Worm (Caenorhabditis elegans) whole organism, L3 larva: Measurements from ENCODE around the gene epic-1.

ENCODE experiments used
- R02D3.7 ChIP-seq: fragments of 150-350 bp; optimal IDR thresholded peaks from 2 replicates; lab custom pipeline; 2014; ENCODE audit warnings: missing biosample characterization, missing genetic modification characterization
- ZK546.5 ChIP-seq: sonication (generic microtip); optimal IDR thresholded peaks from 2 replicates; lab custom pipeline; 2017; ENCODE audit warnings: missing biosample characterization, missing genetic modification characterization
- aly-2 ChIP-seq: fragments of 150-350 bp; optimal IDR thresholded peaks from 2 replicates; lab custom pipeline; 2014; ENCODE audit warnings: missing biosample characterization, missing genetic modification characterization
- ama-1 ChIP-seq: fragments of 150-350 bp; optimal IDR thresholded peaks from 2 replicates; lab custom pipeline; 2018
- ceh-16 ChIP-seq: sonication (generic microtip); optimal IDR thresholded peaks from 2 replicates; lab custom pipeline; 2017; ENCODE audit warnings: missing biosample characterization, missing genetic modification characterization
- ceh-82 ChIP-seq: fragments of 150-350 bp; optimal IDR thresholded peaks from 2 replicates; lab custom pipeline; 2014; ENCODE audit warnings: missing biosample characterization, missing genetic modification characterization
- ceh-9 ChIP-seq: sonication (generic microtip); optimal IDR thresholded peaks from 2 replicates; lab custom pipeline; 2018; ENCODE audit warnings: missing biosample characterization, missing genetic modification characterization
- daf-12 ChIP-seq: fragments of 150-350 bp; optimal IDR thresholded peaks from 2 replicates; lab custom pipeline; 2014; ENCODE audit warnings: missing biosample characterization, missing genetic modification reagents, missing genetic modification characterization
- egl-27 ChIP-seq: sonication (generic microtip); optimal IDR thresholded peaks from 4 replicates; lab custom pipeline; 2017; ENCODE audit warnings: missing biosample characterization, missing genetic modification reagents, missing genetic modification characterization
- egl-5 ChIP-seq: fragments of 150-350 bp; optimal IDR thresholded peaks from 2 replicates; lab custom pipeline; 2017; ENCODE audit warnings: missing biosample characterization, missing genetic modification reagents, missing genetic modification characterization, inconsistent platforms
- elt-1 ChIP-seq: fragments of 150-350 bp; optimal IDR thresholded peaks from 2 replicates; lab custom pipeline; 2014; ENCODE audit warnings: missing biosample characterization, missing genetic modification characterization
- elt-2 ChIP-seq: sonication (generic microtip); optimal IDR thresholded peaks from 2 replicates; lab custom pipeline; 2016; ENCODE audit warnings: missing genetic modification reagents, mild to moderate bottlenecking, missing genetic modification characterization, missing compliant biosample characterization
- eor-1 ChIP-seq, 2 experiments: fragments of 150-350 bp; optimal IDR thresholded peaks; 2 replicates each; lab custom pipeline; 2014 to 2018; ENCODE audit warnings: missing biosample characterization in 2 of 2, missing genetic modification characterization in 2 of 2
- fkh-10 ChIP-seq: sonication (generic microtip); optimal IDR thresholded peaks from 2 replicates; lab custom pipeline; 2017; ENCODE audit warnings: missing biosample characterization, missing genetic modification reagents, missing genetic modification characterization
- fkh-2 ChIP-seq: fragments of 150-350 bp; optimal IDR thresholded peaks from 2 replicates; lab custom pipeline; 2014; ENCODE audit warnings: missing biosample characterization, missing genetic modification reagents, missing genetic modification characterization
- fos-1 ChIP-seq: fragments of 150-350 bp; optimal IDR thresholded peaks from 2 replicates; lab custom pipeline; 2014; ENCODE audit warnings: missing biosample characterization, missing genetic modification characterization
- lsy-12 ChIP-seq: sonication (generic microtip); optimal IDR thresholded peaks from 2 replicates; lab custom pipeline; 2016; ENCODE audit warnings: mild to moderate bottlenecking, missing genetic modification characterization, missing compliant biosample characterization
- mdl-1 ChIP-seq: fragments of 150-350 bp; optimal IDR thresholded peaks from 2 replicates; lab custom pipeline; 2014; ENCODE audit warnings: missing biosample characterization, missing genetic modification characterization
- mml-1 ChIP-seq: fragments of 150-350 bp; sonication (generic microtip); optimal IDR thresholded peaks from 3 replicates; lab custom pipeline; 2014; ENCODE audit warnings: missing biosample characterization, missing genetic modification characterization
- nfya-1 ChIP-seq: sonication (generic microtip); optimal IDR thresholded peaks from 2 replicates; lab custom pipeline; 2017; ENCODE audit warnings: missing genetic modification characterization, mild to moderate bottlenecking, missing compliant biosample characterization, antibody characterized with exemption, moderate library complexity; ENCODE audit not compliant: insufficient read depth
- nhr-11 ChIP-seq: fragments of 150-350 bp; optimal IDR thresholded peaks from 2 replicates; lab custom pipeline; 2014; ENCODE audit warnings: missing biosample characterization, missing genetic modification characterization
- nhr-12 ChIP-seq: fragments of 150-350 bp; optimal IDR thresholded peaks from 2 replicates; lab custom pipeline; 2014; ENCODE audit warnings: missing biosample characterization, missing genetic modification characterization
- nhr-23 ChIP-seq: fragments of 150-350 bp; optimal IDR thresholded peaks from 2 replicates; lab custom pipeline; 2014; ENCODE audit warnings: missing biosample characterization, missing genetic modification reagents, missing genetic modification characterization
- nhr-237 ChIP-seq: fragments of 150-350 bp; optimal IDR thresholded peaks from 2 replicates; lab custom pipeline; 2014; ENCODE audit warnings: missing biosample characterization, missing genetic modification characterization
- nhr-25 ChIP-seq: sonication (generic microtip); optimal IDR thresholded peaks from 2 replicates; lab custom pipeline; 2017; ENCODE audit warnings: missing biosample characterization, missing genetic modification characterization
- nhr-43 ChIP-seq: sonication (generic microtip); optimal IDR thresholded peaks from 2 replicates; lab custom pipeline; 2016; ENCODE audit warnings: mild to moderate bottlenecking, missing genetic modification characterization, missing compliant biosample characterization; ENCODE audit not compliant: poor library complexity, severe bottlenecking
- nhr-67 ChIP-seq: fragments of 150-350 bp; optimal IDR thresholded peaks from 2 replicates; lab custom pipeline; 2014; ENCODE audit warnings: missing biosample characterization, missing genetic modification characterization
- nhr-77 ChIP-seq: fragments of 150-350 bp; optimal IDR thresholded peaks from 2 replicates; lab custom pipeline; 2014; ENCODE audit warnings: missing biosample characterization, missing genetic modification characterization
- pha-4 ChIP-seq: fragments of 150-350 bp; optimal IDR thresholded peaks from 2 replicates; lab custom pipeline; 2014; ENCODE audit warnings: missing biosample characterization, missing genetic modification reagents, missing genetic modification characterization
- pqm-1 ChIP-seq: fragments of 150-350 bp; optimal IDR thresholded peaks from 2 replicates; lab custom pipeline; 2017; ENCODE audit warnings: missing biosample characterization, missing genetic modification characterization, inconsistent platforms
- sea-2 ChIP-seq: fragments of 150-350 bp; sonication (generic microtip); optimal IDR thresholded peaks from 4 replicates; lab custom pipeline; 2014; ENCODE audit warnings: missing biosample characterization, missing genetic modification reagents, missing genetic modification characterization
- skn-1 ChIP-seq: fragments of 150-350 bp; optimal IDR thresholded peaks from 2 replicates; lab custom pipeline; 2014; ENCODE audit warnings: missing biosample characterization, missing genetic modification characterization
- unc-39 ChIP-seq: sonication (generic microtip); optimal IDR thresholded peaks from 4 replicates; lab custom pipeline; 2017; ENCODE audit warnings: missing biosample characterization, missing genetic modification characterization
- unc-62 ChIP-seq: fragments of 150-350 bp; sonication (generic microtip); optimal IDR thresholded peaks from 4 replicates; lab custom pipeline; 2014; ENCODE audit warnings: missing biosample characterization, missing genetic modification reagents, missing genetic modification characterization
- zag-1 ChIP-seq: fragments of 150-350 bp; optimal IDR thresholded peaks from 2 replicates; lab custom pipeline; 2014; ENCODE audit warnings: missing biosample characterization, missing genetic modification characterization
- ztf-4 ChIP-seq: fragments of 150-350 bp; optimal IDR thresholded peaks from 2 replicates; lab custom pipeline; 2014; ENCODE audit warnings: missing biosample characterization, missing genetic modification characterization

Gene epic-1

DNA sequence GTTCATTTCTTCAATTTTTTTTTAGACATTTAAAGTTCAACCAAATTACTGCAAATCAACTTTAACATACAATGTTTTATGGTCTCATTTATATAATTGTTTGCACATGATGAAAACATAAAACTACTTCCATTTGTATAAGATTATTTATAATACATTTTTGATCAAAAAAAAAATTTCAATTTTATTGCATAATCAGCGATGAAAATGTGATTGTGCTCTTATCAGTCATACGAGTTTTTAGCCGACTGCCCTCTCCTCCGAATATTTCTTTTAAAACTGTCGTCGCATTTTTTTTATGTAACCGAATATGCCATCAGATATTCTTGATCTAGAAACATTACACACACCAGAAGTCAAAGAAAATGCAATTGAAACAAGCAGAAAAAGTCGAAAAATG is 31.3 kb downstream of the epic-1 start, which contains the start of gene F08A7.1:
Gene F08A7.1 (plus strand): TSS at position 191 of the 400 bp plus-strand sequence.
- TF ChIP-seq fkh-10 (GFP tag; lab: Kevin White, UChicago): no peak
- no peak for TF ChIP-seq nhr-23 (tag; lab: Kevin White, UChicago)
- TF ChIP-seq skn-1 (tag; lab: Kevin White, UChicago): no peak
- TF ChIP-seq pha-4: peak; percentile 48
- TF ChIP-seq eor-1 (tag; optimal IDR thresholded peaks at IDR 0.05; lab: Kevin White, UChicago): no peak
- peak; percentile 78 for TF ChIP-seq pqm-1 (tag; lab: Kevin White, UChicago)
- no peak for TF ChIP-seq lsy-12 (tag; lab: Kevin White, UChicago)
- no peak for TF ChIP-seq unc-39 (tag; lab: Kevin White, UChicago)
- no peak for TF ChIP-seq ztf-4 (tag; lab: Kevin White, UChicago)
- TF ChIP-seq elt-2 (tag; lab: Kevin White, UChicago): peak; percentile 71

DNA sequence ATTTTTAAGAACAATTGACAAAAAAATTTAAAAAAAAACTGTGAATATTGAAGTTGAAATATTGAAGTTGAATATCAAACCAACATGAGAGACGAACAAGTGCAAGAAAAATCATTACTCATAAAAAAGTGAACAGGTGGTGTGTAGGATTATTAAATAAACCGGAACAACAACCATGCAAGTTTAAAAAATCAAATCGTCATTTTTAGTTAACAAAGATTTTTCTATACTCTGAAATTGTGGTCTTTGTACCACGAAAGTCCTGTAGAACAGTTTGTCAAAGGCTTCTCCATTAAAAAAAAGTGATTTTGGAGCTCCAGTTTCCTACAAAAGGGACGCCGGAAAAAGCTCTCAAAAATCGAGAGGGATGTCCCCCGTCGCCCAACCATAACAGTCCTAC is 31.7 kb downstream of the epic-1 start, which contains the start of gene C06A12.19:
Gene C06A12.19 (minus strand): TSS at position 101 of the 400 bp plus-strand sequence.
- TF ChIP-seq nhr-67 (tag; lab: Kevin White, UChicago): no peak
- TF ChIP-seq unc-39 (tag; lab: Kevin White, UChicago): no peak
- TF ChIP-seq R02D3.7 (tag; lab: Kevin White, UChicago): no peak
- no peak for TF ChIP-seq zag-1 (tag; lab: Kevin White, UChicago)
- TF ChIP-seq skn-1 (tag; lab: Kevin White, UChicago): no peak
- no peak for TF ChIP-seq nhr-77 (tag; lab: Kevin White, UChicago)
- no peak for TF ChIP-seq fkh-10 (GFP tag; lab: Kevin White, UChicago)
- TF ChIP-seq mml-1 (tag; lab: Kevin White, UChicago): no peak
- no peak for TF ChIP-seq egl-27 (tag; lab: Kevin White, UChicago)
- TF ChIP-seq unc-62 (GFP tag; lab: Kevin White, UChicago): no peak
- no peak for TF ChIP-seq pha-4
- no peak for TF ChIP-seq ceh-9 (tag; lab: Kevin White, UChicago)
- no peak for TF ChIP-seq pqm-1 (tag; lab: Kevin White, UChicago)
- TF ChIP-seq ama-1 (lab: Kevin White, UChicago): no peak
- no peak for TF ChIP-seq elt-1 (tag; lab: Kevin White, UChicago)
- no peak for TF ChIP-seq nhr-25 (tag; lab: Kevin White, UChicago)
- TF ChIP-seq nhr-11 (tag; lab: Kevin White, UChicago): no peak
- no peak for TF ChIP-seq ZK546.5 (tag; lab: Kevin White, UChicago)

DNA sequence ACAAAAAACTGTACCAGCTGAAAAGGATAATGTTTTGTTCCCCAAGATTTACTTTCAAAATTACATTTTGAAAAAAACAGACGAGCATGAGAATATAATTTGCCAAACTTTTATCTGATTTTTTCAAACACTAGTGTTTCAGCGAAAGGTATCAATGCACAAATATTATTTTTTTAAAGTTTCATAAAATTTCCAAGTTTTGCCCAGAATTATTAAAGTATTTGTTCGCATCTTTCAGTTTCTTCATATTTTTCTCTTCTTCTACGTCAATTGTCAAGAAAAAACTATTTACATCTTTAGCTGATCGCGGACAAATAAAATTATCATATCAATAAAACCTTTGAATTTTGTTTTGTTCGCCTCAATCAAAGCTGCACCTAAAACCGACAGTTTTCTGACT is 34.7 kb downstream of the epic-1 start, which contains the start of gene C06A12.8:
Gene C06A12.8 (plus strand): TSS at position 301 of the 400 bp plus-strand sequence.
- TF ChIP-seq nhr-43 (no peak), mdl-1 (no peak), unc-62 (GFP tag; lab: Kevin White, UChicago) (no peak), nfya-1 (tag; lab: Kevin White, UChicago) (no peak), egl-5 (tag; lab: Kevin White, UChicago) (no peak), eor-1 (tag; optimal IDR thresholded peaks at IDR 0.05; lab: Kevin White, UChicago) (no peak), ceh-82 (tag; lab: Kevin White, UChicago) (no peak), unc-39 (tag; lab: Kevin White, UChicago) (no peak), fos-1 (tag; lab: Kevin White, UChicago) (no peak), daf-12 (tag; lab: Kevin White, UChicago) (no peak)
- TF ChIP-seq, all 47 proteins: peak for 0

ce11 chrIV:17436552-17436951 is 35.2 kb downstream of the epic-1 start, which contains the start of gene gcy-27:
Gene gcy-27 (minus strand): TSS chrIV:17436652.
- no peak for TF ChIP-seq lsy-12 (tag; lab: Kevin White, UChicago)
- no peak for TF ChIP-seq daf-12 (tag; lab: Kevin White, UChicago)
- no peak for TF ChIP-seq egl-27 (tag; lab: Kevin White, UChicago)
- no peak for TF ChIP-seq ztf-4 (tag; lab: Kevin White, UChicago)
- no peak for TF ChIP-seq ceh-16 (tag; lab: Kevin White, UChicago)
- no peak for TF ChIP-seq ceh-82 (tag; lab: Kevin White, UChicago)
- no peak for TF ChIP-seq aly-2 (tag; lab: Kevin White, UChicago)
- TF ChIP-seq ceh-9 (tag; lab: Kevin White, UChicago): no peak
- TF ChIP-seq ama-1 (lab: Kevin White, UChicago): no peak
- no peak for TF ChIP-seq elt-2 (tag; lab: Kevin White, UChicago)
- TF ChIP-seq nhr-237: no peak
- no peak for TF ChIP-seq skn-1 (tag; lab: Kevin White, UChicago)
- no peak for TF ChIP-seq sea-2 (GFP tag; lab: Kevin White, UChicago)
- no peak for TF ChIP-seq nhr-77 (tag; lab: Kevin White, UChicago)
- TF ChIP-seq fkh-2: no peak
- no peak for TF ChIP-seq pqm-1 (tag; lab: Kevin White, UChicago)
- TF ChIP-seq nhr-12: no peak
- TF ChIP-seq, all 47 proteins: peak for 0
